Worm (Caenorhabditis elegans) whole organism, L4/young adult: ENCODE measurements around the gene srh-88.

Source experiments
- W03F9.2 ChIP-seq: fragments of 150-350 bp; optimal IDR thresholded peaks from 2 replicates; lab custom pipeline; 2014; ENCODE audit warnings: missing biosample characterization, missing genetic modification characterization
- dao-5 ChIP-seq: sonication (generic microtip); optimal IDR thresholded peaks from 2 replicates; lab custom pipeline; 2016; ENCODE audit warnings: missing genotype, missing genetic modification characterization, moderate library complexity, missing compliant biosample characterization
- him-1 ChIP-seq: sonication (generic microtip); optimal IDR thresholded peaks from 2 replicates; lab custom pipeline; 2016; ENCODE audit warnings: missing genotype, missing genetic modification reagents, missing genetic modification characterization, missing compliant biosample characterization

DNA sequence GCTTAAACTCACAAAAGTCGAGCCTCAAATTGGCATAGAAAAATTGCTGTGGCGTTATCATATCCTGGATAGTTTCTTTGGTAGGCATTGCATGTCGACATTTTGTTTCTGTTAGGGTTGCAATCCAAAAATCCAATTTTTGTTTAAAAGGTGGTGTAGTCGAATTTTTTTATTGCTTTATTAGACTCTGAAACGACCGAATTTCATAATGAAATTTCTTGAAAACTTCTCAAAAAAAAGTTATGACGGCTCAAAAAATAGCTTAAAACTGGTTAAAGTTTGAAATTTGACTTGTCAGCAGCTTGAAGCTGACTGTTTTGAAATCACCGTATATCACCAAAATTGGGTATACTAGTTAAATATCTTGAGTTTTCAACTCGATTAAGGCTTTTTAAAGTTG is 23.3 kb downstream of the srh-88 start, which contains the start of gene srw-143:
- no peak for TF ChIP-seq W03F9.2
- no peak for TF ChIP-seq him-1 (tag; lab: Kevin White, UChicago)
- TF ChIP-seq dao-5 (tag; lab: Kevin White, UChicago) = no peak
